6 worm cellular contexts compared by ENCODE assay signal in genomic region chrX:440420-440819, ce11.
TF ChIP-seq lines count a peak whose summit lies in the region.

No protein-coding gene starts in this region.

TF ChIP-seq in whole organism, L1 larva, 84 proteins besides CTCF, POLR2A, EP300 and RAD21 (continues in another document):
- TF ChIP-seq pqm-1 (tag; optimal IDR thresholded peaks at IDR 0.05; lab: Kevin White, UChicago) (no peak), nhr-71 (tag; optimal IDR thresholded peaks at IDR 0.05; lab: Kevin White, UChicago) (peak; percentile 8), fkh-10 (GFP tag; optimal IDR thresholded peaks at IDR 0.05; lab: Kevin White, UChicago) (no peak), mep-1 (tag; optimal IDR thresholded peaks at IDR 0.05; lab: Kevin White, UChicago) (no peak), pax-3 (tag; optimal IDR thresholded peaks at IDR 0.05; lab: Kevin White, UChicago) (no peak), ceh-8 (GFP tag; optimal IDR thresholded peaks at IDR 0.05; lab: Kevin White, UChicago) (no peak), ztf-4 (tag; optimal IDR thresholded peaks at IDR 0.05; lab: Kevin White, UChicago) (no peak), snu-23 (GFP tag; optimal IDR thresholded peaks at IDR 0.05; lab: Kevin White, UChicago) (no peak), fkh-4 (tag; optimal IDR thresholded peaks at IDR 0.05; lab: Kevin White, UChicago; ENCODE audit: borderline replicate concordance) (no peak), unc-30 (tag; optimal IDR thresholded peaks at IDR 0.05; lab: Kevin White, UChicago) (no peak), ceh-90 (tag; optimal IDR thresholded peaks at IDR 0.05; lab: Kevin White, UChicago) (no peak), ama-1 (optimal IDR thresholded peaks at IDR 0.05; lab: Kevin White, UChicago) (no peak), C04F5.9 (tag; optimal IDR thresholded peaks at IDR 0.05; lab: Kevin White, UChicago) (no peak), jun-1 (tag; optimal IDR thresholded peaks at IDR 0.05; lab: Kevin White, UChicago) (peak; percentile 33), zag-1 (tag; optimal IDR thresholded peaks at IDR 0.05; lab: Kevin White, UChicago) (no peak), elt-2 (tag; optimal IDR thresholded peaks at IDR 0.05; lab: Kevin White, UChicago) (peak; percentile 92)

TF ChIP-seq in whole organism, L2 larva, 48 proteins besides CTCF, POLR2A, EP300 and RAD21:
- TF ChIP-seq snpc-4 (tag; optimal IDR thresholded peaks at IDR 0.05; lab: Kevin White, UChicago) (no peak), mab-5 (tag; optimal IDR thresholded peaks at IDR 0.05; lab: Kevin White, UChicago) (no peak), crh-2 (tag; optimal IDR thresholded peaks at IDR 0.05; lab: Kevin White, UChicago) (peak; percentile 73), sma-9 (GFP tag; optimal IDR thresholded peaks at IDR 0.05; lab: Kevin White, UChicago) (peak; percentile 11), sma-9 (tag; optimal IDR thresholded peaks at IDR 0.05; lab: Kevin White, UChicago) (no peak), nhr-10 (tag; optimal IDR thresholded peaks at IDR 0.05; lab: Kevin White, UChicago) (no peak), sma-3 (GFP tag; optimal IDR thresholded peaks at IDR 0.05; lab: Kevin White, UChicago) (peak; percentile 23), F13H6.1 (tag; optimal IDR thresholded peaks at IDR 0.05; lab: Kevin White, UChicago) (peak; percentile 12), fos-1 (tag; optimal IDR thresholded peaks at IDR 0.05; lab: Kevin White, UChicago) (peak; percentile 86), ceh-82 (tag; optimal IDR thresholded peaks at IDR 0.05; lab: Kevin White, UChicago) (no peak), peb-1 (tag; optimal IDR thresholded peaks at IDR 0.05; lab: Kevin White, UChicago) (no peak), nhr-237 (tag; optimal IDR thresholded peaks at IDR 0.05; lab: Kevin White, UChicago) (no peak), ZK546.5 (tag; optimal IDR thresholded peaks at IDR 0.05; lab: Kevin White, UChicago) (no peak)

TF ChIP-seq in whole organism, L3 larva, 47 proteins besides CTCF, POLR2A, EP300 and RAD21 (continues in another document):
- TF ChIP-seq nhr-76 (tag; optimal IDR thresholded peaks at IDR 0.05; lab: Kevin White, UChicago): no peak
- no peak for TF ChIP-seq aly-2 (tag; optimal IDR thresholded peaks at IDR 0.05; lab: Kevin White, UChicago)
- peak; percentile 13 for TF ChIP-seq pha-4 (tag; optimal IDR thresholded peaks at IDR 0.05; lab: Kevin White, UChicago)
- no peak for TF ChIP-seq elt-3 (tag; optimal IDR thresholded peaks at IDR 0.05; lab: Kevin White, UChicago)
- no peak for TF ChIP-seq fkh-10 (GFP tag; optimal IDR thresholded peaks at IDR 0.05; lab: Kevin White, UChicago)
- TF ChIP-seq eor-1 (tag; optimal IDR thresholded peaks at IDR 0.05; lab: Kevin White, UChicago): no peak
- TF ChIP-seq nhr-11 (tag; optimal IDR thresholded peaks at IDR 0.05; lab: Kevin White, UChicago): no peak
- TF ChIP-seq snpc-4 (tag; optimal IDR thresholded peaks at IDR 0.05; lab: Kevin White, UChicago): no peak
- no peak for TF ChIP-seq mml-1 (tag; optimal IDR thresholded peaks at IDR 0.05; lab: Kevin White, UChicago)
- TF ChIP-seq ceh-82 (tag; optimal IDR thresholded peaks at IDR 0.05; lab: Kevin White, UChicago): no peak
- TF ChIP-seq nhr-23 (tag; optimal IDR thresholded peaks at IDR 0.05; lab: Kevin White, UChicago): no peak
- TF ChIP-seq nhr-25 (tag; optimal IDR thresholded peaks at IDR 0.05; lab: Kevin White, UChicago): no peak
- no peak for TF ChIP-seq ztf-11 (tag; optimal IDR thresholded peaks at IDR 0.05; lab: Kevin White, UChicago)
- TF ChIP-seq ceh-16 (tag; optimal IDR thresholded peaks at IDR 0.05; lab: Kevin White, UChicago): no peak
- no peak for TF ChIP-seq nhr-43 (tag; optimal IDR thresholded peaks at IDR 0.05; lab: Kevin White, UChicago; ENCODE audit: poor library complexity, severe bottlenecking)
- no peak for TF ChIP-seq unc-39 (tag; optimal IDR thresholded peaks at IDR 0.05; lab: Kevin White, UChicago)
- no peak for TF ChIP-seq egl-5 (tag; optimal IDR thresholded peaks at IDR 0.05; lab: Kevin White, UChicago)
- no peak for TF ChIP-seq lin-39 (tag; optimal IDR thresholded peaks at IDR 0.05; lab: Kevin White, UChicago)

TF ChIP-seq in whole organism, L4 larva, 104 proteins besides CTCF, POLR2A, EP300 and RAD21 (continues in another document):
- TF ChIP-seq php-3 (GFP tag; IDR thresholded peaks at IDR 0.05; lab: Robert Waterston, UW): peak; percentile 59; the same call in 1 of the 2 replicates
- TF ChIP-seq dpl-1 (GFP tag; optimal IDR thresholded peaks at IDR 0.05; lab: Kevin White, UChicago): no peak
- TF ChIP-seq daf-16 (GFP tag; optimal IDR thresholded peaks at IDR 0.05; lab: Kevin White, UChicago): peak in 1 of 2 experiments; percentile 90
- TF ChIP-seq daf-16 (tag; optimal IDR thresholded peaks at IDR 0.05; lab: Kevin White, UChicago): peak; percentile 99
- no peak for TF ChIP-seq fkh-10 (GFP tag; optimal IDR thresholded peaks at IDR 0.05; lab: Kevin White, UChicago)
- TF ChIP-seq zfp-3 (GFP tag; conservative IDR thresholded peaks at IDR 0.05; lab: Robert Waterston, UW): 0 out of 2 replicates have a peak, but pooled peaks have one; percentile 57
- no peak for TF ChIP-seq lin-15B (tag; optimal IDR thresholded peaks at IDR 0.05; lab: Kevin White, UChicago)
- peak; percentile 79 for TF ChIP-seq nhr-28 (tag; optimal IDR thresholded peaks at IDR 0.05; lab: Kevin White, UChicago)
- TF ChIP-seq nhr-102 (tag; optimal IDR thresholded peaks at IDR 0.05; lab: Kevin White, UChicago): peak; percentile 77
- no peak for TF ChIP-seq Y48G9A.11 (GFP tag; IDR thresholded peaks at IDR 0.05; lab: Robert Waterston, UW)
- no peak for TF ChIP-seq lin-29 (GFP tag; IDR thresholded peaks at IDR 0.05; lab: Robert Waterston, UW)
- no peak for TF ChIP-seq daf-8 (GFP tag; IDR thresholded peaks at IDR 0.05; lab: Robert Waterston, UW)
- TF ChIP-seq F44E2.7 (GFP tag; IDR thresholded peaks at IDR 0.05; lab: Robert Waterston, UW): no peak
- peak; percentile 66 for TF ChIP-seq mep-1 (tag; optimal IDR thresholded peaks at IDR 0.05; lab: Kevin White, UChicago)
- TF ChIP-seq nhr-6 (tag; optimal IDR thresholded peaks at IDR 0.05; lab: Kevin White, UChicago): peak; percentile 27
- TF ChIP-seq hlh-11 (tag; optimal IDR thresholded peaks at IDR 0.05; lab: Kevin White, UChicago): peak; percentile 91
- peak in 1 of 2 experiments; percentile 29 for TF ChIP-seq lsy-2 (tag; optimal IDR thresholded peaks at IDR 0.05; lab: Kevin White, UChicago)

TF ChIP-seq in whole organism, late embryonic, 69 proteins besides CTCF, POLR2A, EP300 and RAD21:
- TF ChIP-seq fax-1 (tag; optimal IDR thresholded peaks at IDR 0.05; lab: Kevin White, UChicago) (no peak), elt-2 (tag; optimal IDR thresholded peaks at IDR 0.05; lab: Kevin White, UChicago) (peak; percentile 69)

TF ChIP-seq in whole organism, young adult, 124 proteins besides CTCF, POLR2A, EP300 and RAD21 (continues in another document):
- TF ChIP-seq madf-3 (GFP tag; IDR thresholded peaks at IDR 0.05; lab: Robert Waterston, UW): no peak
- TF ChIP-seq nfyb-1 (GFP tag; IDR thresholded peaks at IDR 0.05; lab: Robert Waterston, UW): 0 out of 2 replicates have a peak, but pooled peaks have one; percentile 32
- peak; percentile 58 for TF ChIP-seq ets-4 (GFP tag; optimal IDR thresholded peaks at IDR 0.05; lab: Kevin White, UChicago)
- TF ChIP-seq Y53G8AR.9 (GFP tag; conservative IDR thresholded peaks at IDR 0.05; lab: Robert Waterston, UW): 0 out of 2 replicates have a peak, but pooled peaks have one; percentile 47
- no peak for TF ChIP-seq aptf-3 (GFP tag; IDR thresholded peaks at IDR 0.05; lab: Robert Waterston, UW)
- TF ChIP-seq ceh-79 (tag; optimal IDR thresholded peaks at IDR 0.05; lab: Kevin White, UChicago): no peak
- no peak for TF ChIP-seq nhr-27 (tag; optimal IDR thresholded peaks at IDR 0.05; lab: Kevin White, UChicago)
- TF ChIP-seq akir-1 (GFP tag; optimal IDR thresholded peaks at IDR 0.05; lab: Kevin White, UChicago): no peak
- TF ChIP-seq Y56A3A.18 (GFP tag; IDR thresholded peaks at IDR 0.05; lab: Robert Waterston, UW): no peak
- TF ChIP-seq K12H6.12 (tag; optimal IDR thresholded peaks at IDR 0.05; lab: Kevin White, UChicago): no peak
- no peak for TF ChIP-seq egrh-3 (GFP tag; IDR thresholded peaks at IDR 0.05; lab: Robert Waterston, UW)
- no peak for TF ChIP-seq egl-18 (GFP tag; IDR thresholded peaks at IDR 0.05; lab: Robert Waterston, UW)
- TF ChIP-seq somi-1 (GFP tag; optimal IDR thresholded peaks at IDR 0.05; lab: Kevin White, UChicago): no peak
- no peak for TF ChIP-seq ZK185.1 (tag; optimal IDR thresholded peaks at IDR 0.05; lab: Kevin White, UChicago; ENCODE audit: poor library complexity, severe bottlenecking)
- no peak for TF ChIP-seq ztf-3 (GFP tag; optimal IDR thresholded peaks at IDR 0.05; lab: Kevin White, UChicago)
- TF ChIP-seq snpc-1.3 (tag; optimal IDR thresholded peaks at IDR 0.05; lab: Kevin White, UChicago; ENCODE audit: insufficient read depth): no peak
- TF ChIP-seq rpc-1 (optimal IDR thresholded peaks at IDR 0.05; lab: Kevin White, UChicago): no peak
- TF ChIP-seq rpc-1 (tag; optimal IDR thresholded peaks at IDR 0.05; lab: Kevin White, UChicago): no peak
- no peak for TF ChIP-seq dpff-1 (tag; optimal IDR thresholded peaks at IDR 0.05; lab: Kevin White, UChicago)
- no peak for TF ChIP-seq attf-6 (GFP tag; IDR thresholded peaks at IDR 0.05; lab: Robert Waterston, UW)
- TF ChIP-seq fkh-3 (tag; optimal IDR thresholded peaks at IDR 0.05; lab: Kevin White, UChicago): no peak
- no peak for TF ChIP-seq ama-1 (optimal IDR thresholded peaks at IDR 0.05; lab: Kevin White, UChicago)
- TF ChIP-seq ama-1 (GFP tag; optimal IDR thresholded peaks at IDR 0.05; lab: Kevin White, UChicago): no peak
- no peak; the same call in 1 of the 2 replicates for TF ChIP-seq hmg-20 (GFP tag; IDR thresholded peaks at IDR 0.05; lab: Robert Waterston, UW)
- TF ChIP-seq lsy-27 (tag; optimal IDR thresholded peaks at IDR 0.05; lab: Kevin White, UChicago; ENCODE audit: borderline replicate concordance, insufficient read depth): no peak
- TF ChIP-seq cebp-1 (GFP tag; IDR thresholded peaks at IDR 0.05; lab: Robert Waterston, UW): 0 out of 2 replicates have a peak, but pooled peaks have one; percentile 19
- TF ChIP-seq cebp-1 (tag; optimal IDR thresholded peaks at IDR 0.05; lab: Kevin White, UChicago): peak; percentile 51
- TF ChIP-seq Y67H2A.10 (GFP tag; conservative IDR thresholded peaks at IDR 0.05; lab: Robert Waterston, UW): no peak
- TF ChIP-seq xnd-1 (tag; optimal IDR thresholded peaks at IDR 0.05; lab: Kevin White, UChicago): no peak
- TF ChIP-seq F33H1.4 (GFP tag; IDR thresholded peaks at IDR 0.05; lab: Robert Waterston, UW): no peak
- no peak for TF ChIP-seq F52B5.7 (tag; optimal IDR thresholded peaks at IDR 0.05; lab: Kevin White, UChicago)
- no peak for TF ChIP-seq F57C9.4 (tag; optimal IDR thresholded peaks at IDR 0.05; lab: Kevin White, UChicago)
- peak; percentile 22 for TF ChIP-seq ztf-22 (GFP tag; optimal IDR thresholded peaks at IDR 0.05; lab: Kevin White, UChicago)
- TF ChIP-seq B0019.2 (GFP tag; conservative IDR thresholded peaks at IDR 0.05; lab: Robert Waterston, UW): no peak
- TF ChIP-seq atf-7 (tag; optimal IDR thresholded peaks at IDR 0.05; lab: Kevin White, UChicago): peak; percentile 70
- TF ChIP-seq F10E7.11 (tag; optimal IDR thresholded peaks at IDR 0.05; lab: Kevin White, UChicago): no peak
